Fruit fly (Drosophila melanogaster): Measurements from ENCODE around the gene mRpL47.

mRpL47 gene

DNA sequence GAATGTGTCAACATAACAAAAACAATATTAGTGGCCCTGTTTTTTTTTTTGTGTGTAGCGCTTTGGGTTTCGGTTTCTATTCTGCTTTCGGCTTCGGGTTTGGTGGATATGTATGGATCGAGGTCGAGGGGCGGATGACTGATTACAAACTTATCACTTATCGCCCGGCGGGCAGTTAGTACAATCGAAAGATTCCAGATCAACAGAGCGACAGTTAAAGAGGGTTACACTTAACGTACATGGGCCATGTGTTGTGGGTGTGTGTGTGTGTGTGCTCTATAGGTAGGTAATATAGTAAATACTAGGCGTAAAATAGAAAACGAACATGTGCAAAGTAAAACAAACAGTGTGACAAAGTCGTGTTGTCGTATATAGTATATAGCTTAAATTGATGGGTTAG, 33.1 kb upstream of the mRpL47 start:
- no peak for TF ChIP-seq net (GFP tag; optimal IDR thresholded peaks at IDR 0.05)
- TF ChIP-seq fkh (GFP tag; optimal IDR thresholded peaks at IDR 0.05), result peak; percentile 22
- no peak for TF ChIP-seq pdm3 (GFP tag; optimal IDR thresholded peaks at IDR 0.05)
- TF ChIP-seq CG16779 (tag; optimal IDR thresholded peaks at IDR 0.05), result no peak
- no peak for TF ChIP-seq CG3032 (tag; optimal IDR thresholded peaks at IDR 0.05)
- TF ChIP-seq Eip93F (GFP tag; optimal IDR thresholded peaks at IDR 0.05), result no peak

DNA sequence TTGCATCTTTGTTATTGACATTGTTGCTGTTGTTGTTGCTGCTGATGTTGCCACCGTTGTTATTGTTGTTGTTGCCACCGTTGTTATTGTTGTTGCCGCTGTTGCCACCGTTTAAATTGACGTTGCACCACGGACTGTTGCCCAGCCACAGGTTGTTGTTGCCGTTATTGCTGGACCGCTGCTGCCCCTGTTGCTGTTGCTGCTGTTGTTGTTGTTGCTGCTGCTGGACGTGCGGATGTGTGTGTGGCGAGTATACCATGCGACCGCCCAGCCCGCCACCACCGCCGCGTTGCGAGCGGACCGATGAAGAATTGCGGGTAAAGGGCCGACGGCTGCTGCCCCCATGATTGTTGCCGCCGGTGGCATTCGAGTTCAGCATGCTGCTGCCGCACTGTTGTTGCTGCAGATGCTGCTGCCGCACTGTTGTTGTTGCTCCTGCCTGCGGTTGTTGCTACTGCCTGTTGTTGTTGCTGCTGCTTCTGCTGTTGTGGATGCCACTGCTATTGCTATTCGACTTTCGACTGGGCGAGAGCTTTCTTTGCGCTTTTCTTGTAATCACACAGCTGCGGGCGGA, 31.2 kb upstream of the mRpL47 start:
- TF ChIP-seq CG15336 (GFP tag; IDR thresholded peaks at IDR 0.05) (no peak), cyc (GFP tag; optimal IDR thresholded peaks at IDR 0.05) (no peak), ss (GFP tag; optimal IDR thresholded peaks at IDR 0.05) (no peak), Eip78C (GFP tag) (no peak), achi (GFP tag; optimal IDR thresholded peaks at IDR 0.05) (no peak), eg (GFP tag; IDR thresholded peaks at IDR 0.05) (no peak), esn (GFP tag; optimal IDR thresholded peaks at IDR 0.05) (no peak), Ets21C (GFP tag; optimal IDR thresholded peaks at IDR 0.05) (no peak), CG6808 (GFP tag; optimal IDR thresholded peaks at IDR 0.05) (no peak)

DNA sequence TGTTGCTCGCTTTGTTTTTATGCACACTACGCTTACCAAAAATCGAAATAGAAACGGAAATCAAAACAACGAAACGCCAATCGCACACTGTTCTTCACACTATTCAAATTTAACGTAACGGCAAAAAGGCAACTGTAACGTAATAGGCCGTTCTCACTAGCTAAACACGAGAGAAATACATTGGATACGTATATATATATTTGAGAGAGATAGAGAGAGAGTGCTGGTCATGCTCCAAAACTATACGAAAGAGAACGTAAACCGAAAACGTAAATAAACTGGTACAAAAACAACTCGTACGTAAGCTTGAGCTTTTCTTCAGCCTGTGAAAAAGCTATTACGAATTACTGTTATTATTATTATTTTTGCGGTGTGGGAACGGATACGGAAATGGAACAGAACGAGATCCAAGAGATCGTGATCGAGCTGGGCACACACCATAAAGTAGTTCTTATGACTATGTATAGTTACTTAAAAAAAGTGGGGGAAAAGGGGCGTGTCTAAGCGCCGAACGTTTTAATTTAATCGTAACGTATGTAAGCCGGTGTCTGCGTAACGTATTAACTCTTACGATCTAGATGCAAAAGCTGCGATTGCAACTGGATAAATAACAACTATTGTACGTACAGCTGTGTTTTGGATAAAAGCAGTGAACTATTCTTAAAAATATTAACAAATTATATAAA, 27.9 kb upstream of the mRpL47 start:
- no peak for TF ChIP-seq CG8632 (GFP tag; optimal IDR thresholded peaks at IDR 0.05)
- no peak for TF ChIP-seq esn (GFP tag; optimal IDR thresholded peaks at IDR 0.05)
- TF ChIP-seq CG15336 (GFP tag; IDR thresholded peaks at IDR 0.05), result no peak
- no peak for TF ChIP-seq CG6854 (GFP tag; optimal IDR thresholded peaks at IDR 0.05)
- no peak for TF ChIP-seq CG4318 (GFP tag; optimal IDR thresholded peaks at IDR 0.05)
- no peak for TF ChIP-seq CG10669 (GFP tag; optimal IDR thresholded peaks at IDR 0.05)
- no peak for TF ChIP-seq Gug (GFP tag; IDR thresholded peaks at IDR 0.05)

DNA sequence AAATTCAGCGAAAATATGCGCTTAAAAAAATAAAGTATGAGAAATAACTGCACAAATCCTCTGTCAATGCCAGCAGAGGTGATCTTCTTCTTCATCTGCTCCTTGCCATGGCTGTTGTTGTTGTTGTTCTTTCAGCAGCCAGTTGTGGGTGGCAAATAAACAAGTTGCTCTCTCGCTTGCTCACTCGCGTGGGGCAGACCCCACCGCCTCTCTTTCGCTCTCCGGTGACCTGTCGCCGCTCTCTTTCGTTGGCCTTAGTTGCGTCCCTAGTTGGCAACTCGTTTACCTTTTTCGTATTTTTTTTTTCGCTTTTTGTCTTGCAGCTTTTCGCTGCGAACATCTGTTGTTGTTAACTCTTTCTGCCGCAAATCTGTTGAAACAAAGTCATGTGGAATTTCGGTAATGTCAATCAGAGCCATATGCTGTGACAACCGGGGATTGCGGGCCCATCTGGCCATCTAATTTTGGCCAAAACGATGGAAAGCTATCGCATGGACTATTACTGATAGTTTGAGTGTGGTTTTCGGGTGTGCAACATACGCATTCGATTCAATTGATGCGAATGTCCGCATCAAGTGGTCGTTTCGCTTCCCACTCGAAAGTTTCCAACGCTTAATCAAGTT, 19.0 kb upstream of the mRpL47 start:
- TF ChIP-seq fkh (GFP tag; optimal IDR thresholded peaks at IDR 0.05), result no peak
- no peak for TF ChIP-seq salr (GFP tag; optimal IDR thresholded peaks at IDR 0.05)
- peak; percentile 63 for TF ChIP-seq dsx (GFP tag; optimal IDR thresholded peaks at IDR 0.05; ENCODE audit: poor library complexity, severe bottlenecking)
- no peak for TF ChIP-seq Blimp-1 (GFP tag; optimal IDR thresholded peaks at IDR 0.05)
- TF ChIP-seq achi (GFP tag; optimal IDR thresholded peaks at IDR 0.05), result no peak

DNA sequence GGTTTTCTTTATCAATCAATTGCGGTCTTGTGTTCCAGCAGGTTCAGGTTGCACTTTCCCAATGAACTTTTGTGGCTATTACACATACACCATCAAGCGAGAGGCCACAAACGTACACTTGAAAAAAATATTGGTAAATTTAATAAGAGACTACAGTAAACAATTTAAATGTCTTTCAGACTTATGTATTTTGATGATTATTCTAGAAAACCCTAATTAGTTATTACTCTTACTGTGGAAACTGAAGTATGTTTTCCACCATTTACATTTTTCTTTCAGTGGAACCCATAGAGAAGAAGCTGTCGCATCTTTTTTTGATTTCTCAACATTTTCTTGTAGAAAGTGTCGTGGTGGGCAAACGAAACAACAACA, 18.4 kb upstream of the mRpL47 start:
- TF ChIP-seq Hr38 (GFP tag; optimal IDR thresholded peaks at IDR 0.05) (peak; percentile 18), CG6276 (GFP tag; optimal IDR thresholded peaks at IDR 0.05) (peak; percentile 86), esn (GFP tag; optimal IDR thresholded peaks at IDR 0.05) (peak; percentile 93), eg (GFP tag; IDR thresholded peaks at IDR 0.05) (peak; percentile 94), Hr4 (GFP tag; optimal IDR thresholded peaks at IDR 0.05) (peak; percentile 95), pdm3 (GFP tag; optimal IDR thresholded peaks at IDR 0.05) (peak; percentile 93), CG32006 (GFP tag; optimal IDR thresholded peaks at IDR 0.05) (peak; percentile 95), OdsH (GFP tag; optimal IDR thresholded peaks at IDR 0.05) (peak; percentile 93), dac (GFP tag; optimal IDR thresholded peaks at IDR 0.05) (peak; percentile 74), vri (GFP tag; optimal IDR thresholded peaks at IDR 0.05) (no peak), Smox (GFP tag; optimal IDR thresholded peaks at IDR 0.05) (peak; percentile 89), Eip93F (GFP tag; optimal IDR thresholded peaks at IDR 0.05) (no peak), fd85E (GFP tag; optimal IDR thresholded peaks at IDR 0.05) (peak; percentile 67), CG16779 (tag; optimal IDR thresholded peaks at IDR 0.05) (no peak), CG11902 (GFP tag; optimal IDR thresholded peaks at IDR 0.05) (peak; percentile 83), CG6854 (GFP tag; optimal IDR thresholded peaks at IDR 0.05) (no peak), Hr39 (GFP tag; optimal IDR thresholded peaks at IDR 0.05) (peak; percentile 91), svp (GFP tag) (peak; percentile 90), CG8632 (GFP tag; optimal IDR thresholded peaks at IDR 0.05) (peak; percentile 91), Ets21C (GFP tag; optimal IDR thresholded peaks at IDR 0.05) (peak; percentile 75), topi (GFP tag; optimal IDR thresholded peaks at IDR 0.05) (peak; percentile 90), Gug (GFP tag; IDR thresholded peaks at IDR 0.05) (peak; percentile 89), CG8119 (GFP tag; IDR thresholded peaks at IDR 0.05) (peak; percentile 93), Ets96B (tag; optimal IDR thresholded peaks at IDR 0.05) (peak; percentile 84), CG4318 (GFP tag; optimal IDR thresholded peaks at IDR 0.05) (peak; percentile 85), dsx (GFP tag; optimal IDR thresholded peaks at IDR 0.05; ENCODE audit: poor library complexity, severe bottlenecking) (peak; percentile 80), CG9139 (GFP tag; optimal IDR thresholded peaks at IDR 0.05) (no peak), CG3919 (GFP tag; optimal IDR thresholded peaks at IDR 0.05) (peak; percentile 92)

Measured in whole organism, prepupa.